Fruit fly (Drosophila melanogaster) whole organism, adult: Measurements from ENCODE around the gene Usp32.

Source experiments
- CG33017 ChIP-seq: fragments of 200-800 bp; sonication (Bioruptor generic); optimal IDR thresholded peaks from 2 replicates; lab custom pipeline; 2018; ENCODE audit warnings: missing biosample characterization, mild to moderate bottlenecking, missing genetic modification characterization, moderate library complexity
- CG5204 ChIP-seq: fragments of 200-800 bp; sonication (Bioruptor generic); optimal IDR thresholded peaks from 2 replicates; lab custom pipeline; 2016; ENCODE audit warnings: missing biosample characterization, missing genetic modification characterization
- Clk ChIP-seq: fragments of 200-800 bp; sonication (Bioruptor generic); optimal IDR thresholded peaks from 2 replicates; lab custom pipeline; 2017; ENCODE audit warnings: missing biosample characterization, missing genetic modification characterization

DNA sequence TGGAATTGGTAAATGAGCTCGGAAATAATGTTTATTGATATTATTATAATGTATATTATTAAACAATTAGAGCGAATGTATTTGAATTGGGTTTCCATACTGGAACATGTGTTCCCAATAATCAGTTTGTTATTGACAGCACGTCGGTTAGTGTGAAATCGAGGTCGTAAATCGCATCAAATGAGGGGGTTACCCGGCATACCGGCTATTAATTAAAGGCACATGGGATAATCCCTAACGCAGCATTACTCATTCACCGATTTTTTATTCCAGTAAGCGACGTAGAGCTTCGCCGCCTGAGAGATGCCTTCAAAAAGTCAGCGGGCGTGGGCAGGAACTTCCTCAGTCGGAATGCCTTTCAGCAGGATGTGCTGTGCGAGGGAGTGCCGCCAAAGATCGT lies 2.5 kb downstream of the Usp32 start:
- no peak for TF ChIP-seq CG5204
- TF ChIP-seq Clk (GFP tag; lab: Kevin White, UChicago), result no peak
- no peak for TF ChIP-seq CG33017 (tag; lab: Kevin White, UChicago)
